Fruit fly (Drosophila melanogaster) whole organism, wandering third instar larva: ENCODE data around the gene Ilp8.

Source experiments
- Abd-B ChIP-seq: fragments of >200 bp; optimal IDR thresholded peaks from 2 replicates; lab custom pipeline; 2017; ENCODE audit warnings: missing biosample characterization, missing genetic modification characterization
- CG32264 ChIP-seq: fragments of 200-800 bp; sonication (Bioruptor generic); optimal IDR thresholded peaks from 2 replicates; lab custom pipeline; 2016; ENCODE audit warnings: missing biosample characterization, missing genetic modification characterization
- CG9705 ChIP-seq: fragments of 200-800 bp; sonication (Bioruptor generic); optimal IDR thresholded peaks from 2 replicates; lab custom pipeline; 2018; ENCODE audit warnings: missing biosample characterization, mild to moderate bottlenecking, missing genetic modification characterization
- CrebA ChIP-seq: fragments of 200-800 bp; sonication (Bioruptor generic); optimal IDR thresholded peaks from 2 replicates; lab custom pipeline; 2016; ENCODE audit warnings: missing biosample characterization, mild to moderate bottlenecking, missing genetic modification characterization, borderline replicate concordance
- Dfd ChIP-seq: fragments of >200 bp; optimal IDR thresholded peaks from 2 replicates; lab custom pipeline; 2017; ENCODE audit warnings: missing biosample characterization, missing genetic modification characterization
- Dif ChIP-seq: fragments of 200-275, 200-300 bp; sonication (Bioruptor generic); optimal IDR thresholded peaks from 2 replicates; lab custom pipeline; 2018; ENCODE audit warnings: missing biosample characterization, missing genetic modification characterization; ENCODE audit not compliant: partially characterized antibody
- GATAd ChIP-seq: sonication (Bioruptor generic); optimal IDR thresholded peaks from 2 replicates; lab custom pipeline; 2016; ENCODE audit warnings: missing biosample characterization, missing genetic modification characterization
- HLH106 ChIP-seq: fragments of 200-800 bp; optimal IDR thresholded peaks from 3 replicates; lab custom pipeline; 2019; ENCODE audit warnings: missing biosample characterization, mild to moderate bottlenecking, missing genetic modification characterization, moderate library complexity
- Hnf4 ChIP-seq: fragments of 200-800 bp; sonication (Bioruptor generic); optimal IDR thresholded peaks from 2 replicates; lab custom pipeline; 2016; ENCODE audit warnings: missing biosample characterization, mild to moderate bottlenecking, missing genetic modification characterization
- Hr78 ChIP-seq: fragments of >200 bp; optimal IDR thresholded peaks from 2 replicates; lab custom pipeline; 2017; ENCODE audit warnings: missing biosample characterization, missing genetic modification characterization
- Jra ChIP-seq: sonication (Bioruptor generic); optimal IDR thresholded peaks from 2 replicates; lab custom pipeline; 2016; ENCODE audit warnings: missing biosample characterization, missing genetic modification characterization
- Mio ChIP-seq: sonication (Bioruptor generic); optimal IDR thresholded peaks from 2 replicates; lab custom pipeline; 2016; ENCODE audit warnings: missing biosample characterization, missing genetic modification characterization
- Myc ChIP-seq: fragments of >200 bp; optimal IDR thresholded peaks from 2 replicates; lab custom pipeline; 2017
- N ChIP-seq: fragments of >200 bp; optimal IDR thresholded peaks from 2 replicates; lab custom pipeline; 2018; ENCODE audit warnings: missing biosample characterization, missing external identifiers, missing genetic modification characterization
- OdsH ChIP-seq: fragments of 200-800 bp; sonication (Bioruptor generic); optimal IDR thresholded peaks from 2 replicates; lab custom pipeline; 2016; ENCODE audit warnings: missing biosample characterization, mild to moderate bottlenecking, missing genetic modification characterization
- Rel ChIP-seq, 2 experiments: fragments of 200-800 bp; sonication (Bioruptor generic) in 1 of 2; optimal IDR thresholded peaks; 2 replicates in 1 of 2; 3 replicates in 1 of 2; lab custom pipeline; 2016 to 2019; ENCODE audit warnings: mild to moderate bottlenecking in 2 of 2, missing biosample characterization in 2 of 2, missing genetic modification characterization in 2 of 2, moderate library complexity in 1 of 2
- Sp1 ChIP-seq: fragments of 200-800 bp; sonication (Bioruptor generic); optimal IDR thresholded peaks from 3 replicates; lab custom pipeline; 2019; ENCODE audit warnings: missing biosample characterization, mild to moderate bottlenecking, missing genetic modification characterization, moderate library complexity
- Vsx2 ChIP-seq: fragments of 200-300, 225-300 bp; sonication (Bioruptor generic); optimal IDR thresholded peaks from 2 replicates; lab custom pipeline; 2018; ENCODE audit warnings: missing biosample characterization, missing genetic modification characterization; ENCODE audit not compliant: partially characterized antibody
- br ChIP-seq: fragments of 200-800 bp; sonication (Bioruptor generic); optimal IDR thresholded peaks from 2 replicates; lab custom pipeline; 2016; ENCODE audit warnings: missing biosample characterization, missing genetic modification characterization
- brk ChIP-seq: fragments of 200-800 bp; sonication (Bioruptor generic); optimal IDR thresholded peaks from 2 replicates; lab custom pipeline; 2016; ENCODE audit warnings: missing biosample characterization, mild to moderate bottlenecking, missing genetic modification characterization
- dl ChIP-seq, 2 experiments: fragments of 175-275, 200-275 bp in 1 of 2; fragments of 200-275 bp in 1 of 2; sonication (Bioruptor generic); optimal IDR thresholded peaks; lab custom pipeline; 2018; ENCODE audit warnings: mild to moderate bottlenecking in 2 of 2, missing biosample characterization in 2 of 2, missing genetic modification characterization in 2 of 2, moderate library complexity in 2 of 2; ENCODE audit not compliant: partially characterized antibody in 2 of 2, insufficient read depth in 1 of 2
- dmrt93B ChIP-seq: fragments of 200-800 bp; sonication (Bioruptor generic); optimal IDR thresholded peaks from 2 replicates; lab custom pipeline; 2018; ENCODE audit warnings: missing biosample characterization, mild to moderate bottlenecking, missing genetic modification characterization
- ey ChIP-seq: fragments of 200-800 bp; sonication (Bioruptor generic); optimal IDR thresholded peaks from 2 replicates; lab custom pipeline; 2016; ENCODE audit warnings: missing biosample characterization, missing genetic modification characterization
- foxo ChIP-seq, 2 experiments: fragments of 200-800 bp; sonication (Bioruptor generic); optimal IDR thresholded peaks; 2 replicates in 1 of 2; 3 replicates in 1 of 2; lab custom pipeline; 2016 to 2017; ENCODE audit warnings: missing biosample characterization in 2 of 2, missing genetic modification characterization in 2 of 2
- fru ChIP-seq: fragments of 200-800 bp; sonication (Bioruptor generic); optimal IDR thresholded peaks from 3 replicates; lab custom pipeline; 2016; ENCODE audit warnings: missing biosample characterization, mild to moderate bottlenecking, missing genetic modification characterization
- h ChIP-seq: fragments of 200-800 bp; sonication (Bioruptor generic); optimal IDR thresholded peaks from 3 replicates; lab custom pipeline; 2016; ENCODE audit warnings: missing biosample characterization, mild to moderate bottlenecking, missing genetic modification characterization
- jim ChIP-seq: fragments of 175-275, 200-325 bp; sonication (Bioruptor generic); optimal IDR thresholded peaks from 2 replicates; lab custom pipeline; 2016; ENCODE audit warnings: missing biosample characterization, mild to moderate bottlenecking, missing genetic modification characterization
- lola ChIP-seq: fragments of >200 bp; optimal IDR thresholded peaks from 2 replicates; lab custom pipeline; 2017; ENCODE audit warnings: missing biosample characterization, missing genetic modification characterization
- pan ChIP-seq: fragments of >200 bp; optimal IDR thresholded peaks from 2 replicates; lab custom pipeline; 2017
- psq ChIP-seq: fragments of 200-800 bp; sonication (Bioruptor generic); optimal IDR thresholded peaks from 3 replicates; lab custom pipeline; 2017; ENCODE audit warnings: missing biosample characterization, mild to moderate bottlenecking, missing genetic modification characterization, moderate library complexity
- rgr ChIP-seq: fragments of 200-800 bp; sonication (Bioruptor generic); optimal IDR thresholded peaks from 3 replicates; lab custom pipeline; 2016; ENCODE audit warnings: missing biosample characterization, mild to moderate bottlenecking, missing genetic modification characterization
- sage ChIP-seq: fragments of 200-800 bp; sonication (Bioruptor generic); optimal IDR thresholded peaks from 2 replicates; lab custom pipeline; 2016; ENCODE audit warnings: missing biosample characterization, mild to moderate bottlenecking, missing genetic modification characterization
- tai ChIP-seq: sonication (Bioruptor generic); optimal IDR thresholded peaks from 2 replicates; lab custom pipeline; 2016; ENCODE audit warnings: missing biosample characterization, missing genetic modification characterization
- usp ChIP-seq: fragments of >200 bp; optimal IDR thresholded peaks from 2 replicates; lab custom pipeline; 2017; ENCODE audit warnings: missing biosample characterization, missing genetic modification characterization
- woc ChIP-seq: sonication (Bioruptor generic); optimal IDR thresholded peaks from 2 replicates; lab custom pipeline; 2016; ENCODE audit warnings: missing biosample characterization, mild to moderate bottlenecking, missing genetic modification characterization

Gene Ilp8

dm6 chr3L:17008911-17009364 is 22.9 kb downstream of the Ilp8 start:
- TF ChIP-seq Abd-B (GFP tag; lab: Kevin White, UChicago) = no peak
- TF ChIP-seq Dfd (GFP tag; lab: Kevin White, UChicago) = no peak
- peak; percentile 21 for TF ChIP-seq Vsx2 (GFP tag; lab: Kevin White, UChicago)
- no peak for TF ChIP-seq brk (GFP tag; lab: Kevin White, UChicago)
- no peak for TF ChIP-seq usp (GFP tag; lab: Kevin White, UChicago)
- no peak for TF ChIP-seq dl (GFP tag; optimal IDR thresholded peaks at IDR 0.05; lab: Kevin White, UChicago; ENCODE audit: insufficient read depth in 1 of 2, partially characterized antibody in 2 of 2)
- TF ChIP-seq tai = no peak
- no peak for TF ChIP-seq psq (GFP tag; lab: Kevin White, UChicago)
- no peak for TF ChIP-seq ey (GFP tag; lab: Kevin White, UChicago)
- no peak for TF ChIP-seq dmrt93B (GFP tag; lab: Kevin White, UChicago)
- no peak for TF ChIP-seq HLH106 (tag; lab: Kevin White, UChicago)
- TF ChIP-seq foxo (GFP tag; optimal IDR thresholded peaks at IDR 0.05; lab: Kevin White, UChicago) = no peak
- TF ChIP-seq Rel (GFP tag; optimal IDR thresholded peaks at IDR 0.05; lab: Kevin White, UChicago) = no peak
- peak; percentile 51 for TF ChIP-seq Rel (tag; optimal IDR thresholded peaks at IDR 0.05; lab: Kevin White, UChicago)
- peak; percentile 12 for TF ChIP-seq Hnf4
- TF ChIP-seq Dif (GFP tag; lab: Kevin White, UChicago) = no peak
- TF ChIP-seq br (GFP tag; lab: Kevin White, UChicago) = peak; percentile 12
- peak; percentile 21 for TF ChIP-seq rgr
- no peak for TF ChIP-seq CG9705 (GFP tag; lab: Kevin White, UChicago)
- no peak for TF ChIP-seq Myc (lab: Kevin White, UChicago)
- no peak for TF ChIP-seq pan (lab: Kevin White, UChicago)
- TF ChIP-seq jim (GFP tag; lab: Kevin White, UChicago) = no peak
- no peak for TF ChIP-seq Mio (GFP tag; lab: Kevin White, UChicago)
- no peak for TF ChIP-seq CG32264
- peak; percentile 51 for TF ChIP-seq CrebA (GFP tag; lab: Kevin White, UChicago)
- no peak for TF ChIP-seq GATAd

- TF ChIP-seq Rel (GFP tag; optimal IDR thresholded peaks at IDR 0.05; lab: Kevin White, UChicago) = no peak
- TF ChIP-seq Rel (tag; optimal IDR thresholded peaks at IDR 0.05; lab: Kevin White, UChicago) = peak; percentile 98
- TF ChIP-seq fru (GFP tag; lab: Kevin White, UChicago) = no peak
- no peak for TF ChIP-seq CG9705 (GFP tag; lab: Kevin White, UChicago)
- no peak for TF ChIP-seq CG32264
- TF ChIP-seq, all 38 proteins: peak for 1
These were observed 23.9 kb downstream of the Ilp8 start for dm6 chr3L:17007945-17008344.

- TF ChIP-seq CG9705 (GFP tag; lab: Kevin White, UChicago) (no peak), usp (GFP tag; lab: Kevin White, UChicago) (no peak), h (GFP tag; lab: Kevin White, UChicago) (no peak), Rel (GFP tag; optimal IDR thresholded peaks at IDR 0.05; lab: Kevin White, UChicago) (no peak), Rel (tag; optimal IDR thresholded peaks at IDR 0.05; lab: Kevin White, UChicago) (no peak), Jra (no peak), brk (GFP tag; lab: Kevin White, UChicago) (no peak), Abd-B (GFP tag; lab: Kevin White, UChicago) (no peak), Hr78 (GFP tag; lab: Kevin White, UChicago) (no peak), Mio (GFP tag; lab: Kevin White, UChicago) (no peak), br (GFP tag; lab: Kevin White, UChicago) (no peak), dmrt93B (GFP tag; lab: Kevin White, UChicago) (no peak), dl (GFP tag; optimal IDR thresholded peaks at IDR 0.05; lab: Kevin White, UChicago; ENCODE audit: insufficient read depth in 1 of 2, partially characterized antibody in 2 of 2) (no peak), sage (no peak), Hnf4 (no peak), fru (GFP tag; lab: Kevin White, UChicago) (no peak), Dif (GFP tag; lab: Kevin White, UChicago) (no peak), Sp1 (GFP tag; lab: Kevin White, UChicago) (no peak), lola (no peak), HLH106 (tag; lab: Kevin White, UChicago) (no peak)
These were observed 24.4 kb downstream of the Ilp8 start for dm6 chr3L:17007496-17007895.

- TF ChIP-seq h (GFP tag; lab: Kevin White, UChicago) (peak; percentile 62), foxo (GFP tag; optimal IDR thresholded peaks at IDR 0.05; lab: Kevin White, UChicago) (peak in 1 of 2 experiments; percentile 51), Dif (GFP tag; lab: Kevin White, UChicago) (no peak), Rel (GFP tag; optimal IDR thresholded peaks at IDR 0.05; lab: Kevin White, UChicago) (no peak), Rel (tag; optimal IDR thresholded peaks at IDR 0.05; lab: Kevin White, UChicago) (peak; percentile 19), rgr (peak; percentile 30), Mio (GFP tag; lab: Kevin White, UChicago) (no peak), usp (GFP tag; lab: Kevin White, UChicago) (no peak), Hnf4 (peak; percentile 10), GATAd (no peak), Sp1 (GFP tag; lab: Kevin White, UChicago) (peak; percentile 9), sage (no peak), N (no peak), HLH106 (tag; lab: Kevin White, UChicago) (peak; percentile 44), fru (GFP tag; lab: Kevin White, UChicago) (peak; percentile 12), OdsH (GFP tag; lab: Kevin White, UChicago) (peak; percentile 34), Dfd (GFP tag; lab: Kevin White, UChicago) (no peak), woc (GFP tag; lab: Kevin White, UChicago) (no peak)
These were observed 24.8 kb downstream of the Ilp8 start for dm6 chr3L:17007041-17007471.
